Worm (Caenorhabditis elegans): ENCODE measurements around the gene F17C11.11.

F17C11.11 gene

ce11 chrV:10965501-10965900 is 26.9 kb upstream of the F17C11.11 start, which contains the start of the genes ctf-4 and eef-1G (continued):
- TF ChIP-seq xnd-1 (tag; optimal IDR thresholded peaks at IDR 0.05) (peak; percentile 8), ceh-79 (tag; optimal IDR thresholded peaks at IDR 0.05) (no peak), cebp-1 (GFP tag; IDR thresholded peaks at IDR 0.05) (peak; percentile 61; the same call in 1 of the 2 replicates), cebp-1 (tag; optimal IDR thresholded peaks at IDR 0.05) (peak; percentile 88), nhr-80 (tag; optimal IDR thresholded peaks at IDR 0.05) (peak; percentile 97), repo-1 (tag; optimal IDR thresholded peaks at IDR 0.05) (peak; percentile 75), ets-4 (GFP tag; optimal IDR thresholded peaks at IDR 0.05) (peak; percentile 11), sea-2 (GFP tag; IDR thresholded peaks at IDR 0.05) (no peak), attf-5 (GFP tag; optimal IDR thresholded peaks at IDR 0.05) (peak; percentile 97), ekl-4 (GFP tag; IDR thresholded peaks at IDR 0.05) (peak; percentile 93), dpl-1 (GFP tag; optimal IDR thresholded peaks at IDR 0.05) (peak; percentile 89), hsf-1 (GFP tag; IDR thresholded peaks at IDR 0.05) (peak; percentile 76), K12H6.12 (tag; optimal IDR thresholded peaks at IDR 0.05) (peak; percentile 85), him-1 (tag; optimal IDR thresholded peaks at IDR 0.05) (peak; percentile 8), F49E8.2 (tag; optimal IDR thresholded peaks at IDR 0.05; ENCODE audit: insufficient read depth) (peak; percentile 51), ztf-3 (GFP tag; optimal IDR thresholded peaks at IDR 0.05) (peak; percentile 36), B0035.1 (tag; optimal IDR thresholded peaks at IDR 0.05) (no peak), atf-7 (tag; optimal IDR thresholded peaks at IDR 0.05) (peak; percentile 83), lir-1 (GFP tag; conservative IDR thresholded peaks at IDR 0.05) (peak; percentile 75), C17E4.6 (GFP tag; IDR thresholded peaks at IDR 0.05) (peak; percentile 54; the same call in 1 of the 2 replicates), rcor-1 (GFP tag; IDR thresholded peaks at IDR 0.05) (peak; percentile 94), lsl-1 (GFP tag; optimal IDR thresholded peaks at IDR 0.05) (peak; percentile 75), hrde-1 (tag; optimal IDR thresholded peaks at IDR 0.05; ENCODE audit: borderline replicate concordance) (no peak), gei-17 (GFP tag; optimal IDR thresholded peaks at IDR 0.05) (peak; percentile 66), ztf-26 (tag; optimal IDR thresholded peaks at IDR 0.05) (peak; percentile 77), K11D2.4 (GFP tag; IDR thresholded peaks at IDR 0.05) (peak; percentile 90), hmg-1.2 (GFP tag; IDR thresholded peaks at IDR 0.05) (peak; percentile 99), bed-1 (GFP tag; IDR thresholded peaks at IDR 0.05) (no peak), madf-6 (GFP tag; IDR thresholded peaks at IDR 0.05) (peak; percentile 91), T07F8.4 (tag; optimal IDR thresholded peaks at IDR 0.05) (peak; percentile 14), lin-54 (GFP tag; optimal IDR thresholded peaks at IDR 0.05) (peak; percentile 95), nhr-27 (tag; optimal IDR thresholded peaks at IDR 0.05) (no peak), ztf-6 (GFP tag; IDR thresholded peaks at IDR 0.05) (peak; percentile 71; the same call in 1 of the 2 replicates), ztf-28 (GFP tag; IDR thresholded peaks at IDR 0.05) (no peak), hlh-12 (tag; optimal IDR thresholded peaks at IDR 0.05) (no peak), Y95B8A.8 (GFP tag; IDR thresholded peaks at IDR 0.05) (peak; percentile 83; the same call in 1 of the 2 replicates), nfya-1 (tag; optimal IDR thresholded peaks at IDR 0.05; ENCODE audit: borderline replicate concordance, insufficient read depth) (no peak), mcd-1 (GFP tag; IDR thresholded peaks at IDR 0.05) (peak; percentile 98), chd-7 (tag; optimal IDR thresholded peaks at IDR 0.05) (peak; percentile 85), tlf-1 (GFP tag; optimal IDR thresholded peaks at IDR 0.05) (peak; percentile 93), unc-62 (GFP tag; optimal IDR thresholded peaks at IDR 0.05) (peak; percentile 40), ceh-27 (GFP tag; optimal IDR thresholded peaks at IDR 0.05) (peak; percentile 93), attf-3 (GFP tag; conservative IDR thresholded peaks at IDR 0.05) (peak; percentile 75), let-607 (tag; optimal IDR thresholded peaks at IDR 0.05) (peak; percentile 91 to 94), egl-18 (GFP tag; IDR thresholded peaks at IDR 0.05) (0 out of 2 replicates have a peak, but pooled peaks have one; percentile 52), tbp1 (GFP tag; optimal IDR thresholded peaks at IDR 0.05) (peak; percentile 74), snpc-1.1 (tag; optimal IDR thresholded peaks at IDR 0.05; ENCODE audit: insufficient read depth) (peak; percentile 59), pha-4 (tag; optimal IDR thresholded peaks at IDR 0.05) (peak; percentile 87)

Measured in whole organism, young adult.